Worm (Caenorhabditis elegans): ENCODE measurements around the gene cec-4.
"Not testable (repeated sequence)": the region's sequence is repeated elsewhere in the genome, so short reads cannot be mapped to it uniquely, and the experiment has no call there.

The cec-4 gene

DNA sequence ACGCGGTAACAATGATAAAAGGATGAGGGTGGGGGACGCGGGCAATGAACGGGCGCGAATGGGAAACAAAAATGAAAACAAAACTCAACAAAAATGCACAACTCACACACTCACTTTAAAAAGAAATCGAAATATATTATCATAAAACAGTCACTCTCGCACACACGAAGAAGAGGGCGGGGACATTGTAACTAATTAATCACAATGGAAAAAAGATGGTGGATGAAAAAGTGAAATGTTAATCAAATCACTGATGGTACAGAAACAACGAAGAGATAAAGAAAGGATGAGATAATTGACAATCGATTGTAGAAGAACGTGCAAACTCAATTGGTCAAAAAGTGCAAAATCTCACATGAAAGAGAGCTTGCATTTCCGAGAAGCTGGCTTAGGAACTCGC lies 16.3 kb upstream of the cec-4 start (continued):
- TF ChIP-seq snpc-1.3 (tag; optimal IDR thresholded peaks at IDR 0.05; ENCODE audit: insufficient read depth) (no peak), K11D2.4 (GFP tag; IDR thresholded peaks at IDR 0.05) (no peak), ceh-27 (GFP tag; optimal IDR thresholded peaks at IDR 0.05) (no peak), athp-1 (tag; optimal IDR thresholded peaks at IDR 0.05) (no peak), F37B4.10 (GFP tag; IDR thresholded peaks at IDR 0.05) (no peak), F49E8.2 (tag; optimal IDR thresholded peaks at IDR 0.05; ENCODE audit: insufficient read depth) (peak; percentile 82), hlh-26 (GFP tag; conservative IDR thresholded peaks at IDR 0.05) (no peak), zfh-2 (GFP tag; conservative IDR thresholded peaks at IDR 0.05) (no peak), egl-18 (GFP tag; IDR thresholded peaks at IDR 0.05) (no peak), Y95B8A.8 (GFP tag; IDR thresholded peaks at IDR 0.05) (no peak), egl-44 (GFP tag; IDR thresholded peaks at IDR 0.05) (no peak), Y67H2A.10 (GFP tag; conservative IDR thresholded peaks at IDR 0.05) (no peak), ceh-100 (GFP tag; IDR thresholded peaks at IDR 0.05) (no peak), hsf-1 (GFP tag; IDR thresholded peaks at IDR 0.05) (peak; percentile 51; the same call in 1 of the 2 replicates), madf-6 (GFP tag; IDR thresholded peaks at IDR 0.05) (peak; percentile 21; the same call in 1 of the 2 replicates), lag-1 (GFP tag; IDR thresholded peaks at IDR 0.05) (no peak), efl-1 (GFP tag; optimal IDR thresholded peaks at IDR 0.05) (no peak), mcd-1 (GFP tag; IDR thresholded peaks at IDR 0.05) (no peak), cebp-1 (GFP tag; IDR thresholded peaks at IDR 0.05) (no peak), cebp-1 (tag; optimal IDR thresholded peaks at IDR 0.05) (no peak), hmg-1.2 (GFP tag; IDR thresholded peaks at IDR 0.05) (no peak), aptf-3 (GFP tag; IDR thresholded peaks at IDR 0.05) (no peak)

DNA sequence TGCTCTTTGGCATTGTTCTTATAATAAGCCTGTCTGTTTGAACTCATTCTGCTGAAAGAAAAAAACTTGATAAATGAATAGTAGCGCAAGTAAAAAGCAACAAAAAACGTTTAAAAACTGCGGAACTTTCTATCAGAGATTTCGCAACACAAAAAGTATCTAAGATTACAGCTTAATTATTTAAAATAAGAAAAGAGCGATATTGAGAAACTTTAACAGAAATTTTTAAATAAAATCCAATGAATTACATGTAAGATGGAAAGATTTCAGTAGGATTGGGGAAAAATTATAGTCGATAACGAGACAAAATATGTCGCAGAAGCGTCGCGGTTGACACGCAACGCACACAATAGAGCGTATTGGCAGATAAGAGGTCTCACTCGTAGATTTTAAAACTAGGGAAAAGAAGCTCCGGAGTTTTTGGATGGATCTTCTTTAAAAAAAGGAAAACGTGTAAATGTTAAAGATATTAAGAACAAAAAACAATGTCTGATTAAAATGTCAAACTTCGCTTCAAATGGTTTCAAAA lies 13.8 kb upstream of the cec-4 start, which contains the start of gene ima-3:
TSS of gene ima-3 (minus strand) at position 51 of the 529 bp plus-strand sequence.
- peak; percentile 28; the same call in 1 of the 2 replicates for TF ChIP-seq dox-1 (GFP tag; IDR thresholded peaks at IDR 0.05)
- no peak for TF ChIP-seq F10E7.11 (tag; optimal IDR thresholded peaks at IDR 0.05)
- peak; percentile 86 for TF ChIP-seq attf-5 (GFP tag; optimal IDR thresholded peaks at IDR 0.05)
- no peak for TF ChIP-seq snpc-4 (GFP tag; optimal IDR thresholded peaks at IDR 0.05)
- peak in 1 of 4 experiments; percentile 63 for TF ChIP-seq snpc-4 (tag; optimal IDR thresholded peaks at IDR 0.05)
- TF ChIP-seq nhr-80 (tag; optimal IDR thresholded peaks at IDR 0.05): peak; percentile 12
- no peak for TF ChIP-seq lin-26 (GFP tag; IDR thresholded peaks at IDR 0.05)
- 0 out of 2 replicates have a peak, but pooled peaks have one; percentile 44 for TF ChIP-seq mcd-1 (GFP tag; IDR thresholded peaks at IDR 0.05)
- TF ChIP-seq F23B12.7 (tag; optimal IDR thresholded peaks at IDR 0.05; ENCODE audit: insufficient read depth): peak; percentile 78
- no peak for TF ChIP-seq cebp-1 (GFP tag; IDR thresholded peaks at IDR 0.05)
- TF ChIP-seq cebp-1 (tag; optimal IDR thresholded peaks at IDR 0.05): peak; percentile 75
- peak; percentile 56; the same call in 1 of the 2 replicates for TF ChIP-seq ceh-100 (GFP tag; IDR thresholded peaks at IDR 0.05)
- peak; percentile 81 for TF ChIP-seq madf-3 (GFP tag; IDR thresholded peaks at IDR 0.05)
- no peak for TF ChIP-seq Y67H2A.10 (GFP tag; conservative IDR thresholded peaks at IDR 0.05)

- not testable (repeated sequence) for TF ChIP-seq B0035.1 (tag; optimal IDR thresholded peaks at IDR 0.05); C17E4.6 (GFP tag; IDR thresholded peaks at IDR 0.05); Y53F4B.3 (GFP tag; IDR thresholded peaks at IDR 0.05)
These were observed 11.7 kb upstream of the cec-4 start, which contains the start of gene F32E10.9 for ce11 chrIV:7563850-7564249. Gene F32E10.9, minus strand, starts transcription at chrIV:7563950.
